Worm (Caenorhabditis elegans): ENCODE results near the gene eppl-1.

eppl-1 gene

ce11 chrIV:8498773-8499360, 47.3 kb upstream of the eppl-1 start, which contains the start of the genes acdh-13 and mesp-1 (continued):
- TF ChIP-seq F57C9.4 (tag; optimal IDR thresholded peaks at IDR 0.05) (no peak), Y56A3A.18 (GFP tag; IDR thresholded peaks at IDR 0.05) (no peak), F55B11.4 (tag; optimal IDR thresholded peaks at IDR 0.05; ENCODE audit: borderline replicate concordance, insufficient read depth) (no peak), gei-17 (GFP tag; optimal IDR thresholded peaks at IDR 0.05) (no peak), F57A8.1 (GFP tag; optimal IDR thresholded peaks at IDR 0.05) (no peak), hlh-12 (tag; optimal IDR thresholded peaks at IDR 0.05) (no peak), hrde-1 (tag; optimal IDR thresholded peaks at IDR 0.05; ENCODE audit: borderline replicate concordance) (no peak), nhr-27 (tag; optimal IDR thresholded peaks at IDR 0.05) (no peak), ztf-26 (tag; optimal IDR thresholded peaks at IDR 0.05) (no peak), zim-3 (tag; optimal IDR thresholded peaks at IDR 0.05) (no peak), ztf-22 (GFP tag; optimal IDR thresholded peaks at IDR 0.05) (no peak), hlh-26 (GFP tag; conservative IDR thresholded peaks at IDR 0.05) (no peak), let-607 (tag; optimal IDR thresholded peaks at IDR 0.05) (no peak), bed-1 (GFP tag; IDR thresholded peaks at IDR 0.05) (no peak), Y79H2A.3 (GFP tag; conservative IDR thresholded peaks at IDR 0.05) (no peak), T07F8.4 (tag; optimal IDR thresholded peaks at IDR 0.05) (no peak), attf-5 (GFP tag; optimal IDR thresholded peaks at IDR 0.05) (no peak), hmg-20 (GFP tag; IDR thresholded peaks at IDR 0.05) (no peak), B0336.3 (GFP tag; IDR thresholded peaks at IDR 0.05) (no peak), aptf-2 (GFP tag; conservative IDR thresholded peaks at IDR 0.05) (peak; percentile 45; the same call in 1 of the 2 replicates), fkh-3 (tag; optimal IDR thresholded peaks at IDR 0.05) (no peak), pha-4 (tag; optimal IDR thresholded peaks at IDR 0.05) (no peak), B0035.1 (tag; optimal IDR thresholded peaks at IDR 0.05) (no peak), snpc-1.1 (tag; optimal IDR thresholded peaks at IDR 0.05; ENCODE audit: insufficient read depth) (peak; percentile 40), Y95B8A.8 (GFP tag; IDR thresholded peaks at IDR 0.05) (peak; percentile 72; the same call in 1 of the 2 replicates), F10E7.11 (tag; optimal IDR thresholded peaks at IDR 0.05) (no peak), aptf-3 (GFP tag; IDR thresholded peaks at IDR 0.05) (no peak), dpff-1 (tag; optimal IDR thresholded peaks at IDR 0.05) (no peak), F22D6.2 (tag; optimal IDR thresholded peaks at IDR 0.05) (no peak), ccch-3 (GFP tag; optimal IDR thresholded peaks at IDR 0.05) (no peak), B0019.2 (GFP tag; conservative IDR thresholded peaks at IDR 0.05) (peak; percentile 79), ztf-18 (tag; optimal IDR thresholded peaks at IDR 0.05) (peak; percentile 29), lin-35 (GFP tag; optimal IDR thresholded peaks at IDR 0.05) (peak; percentile 9 to 63 (median 40)), ztf-6 (GFP tag; IDR thresholded peaks at IDR 0.05) (no peak), madf-8 (GFP tag; conservative IDR thresholded peaks at IDR 0.05) (peak; percentile 94), C06A6.2 (GFP tag; conservative IDR thresholded peaks at IDR 0.05) (no peak), madf-6 (GFP tag; IDR thresholded peaks at IDR 0.05) (peak; percentile 97), dpl-1 (GFP tag; optimal IDR thresholded peaks at IDR 0.05) (peak; percentile 80), ZK185.1 (tag; optimal IDR thresholded peaks at IDR 0.05; ENCODE audit: poor library complexity, severe bottlenecking) (peak; percentile 65), Y67H2A.10 (GFP tag; conservative IDR thresholded peaks at IDR 0.05) (no peak), F33H1.4 (GFP tag; IDR thresholded peaks at IDR 0.05) (peak; percentile 79), F52B5.7 (tag; optimal IDR thresholded peaks at IDR 0.05) (no peak), K12H6.12 (tag; optimal IDR thresholded peaks at IDR 0.05) (no peak), rec-8 (tag; optimal IDR thresholded peaks at IDR 0.05) (peak; percentile 25 to 28), snpc-3.4 (tag; optimal IDR thresholded peaks at IDR 0.05) (peak; percentile 81), C17E4.6 (GFP tag; IDR thresholded peaks at IDR 0.05) (no peak), him-1 (tag; optimal IDR thresholded peaks at IDR 0.05) (peak; percentile 28)

Data from whole organism, young adult.